Worm (Caenorhabditis elegans): ENCODE results near the gene T23G4.2.

DNA sequence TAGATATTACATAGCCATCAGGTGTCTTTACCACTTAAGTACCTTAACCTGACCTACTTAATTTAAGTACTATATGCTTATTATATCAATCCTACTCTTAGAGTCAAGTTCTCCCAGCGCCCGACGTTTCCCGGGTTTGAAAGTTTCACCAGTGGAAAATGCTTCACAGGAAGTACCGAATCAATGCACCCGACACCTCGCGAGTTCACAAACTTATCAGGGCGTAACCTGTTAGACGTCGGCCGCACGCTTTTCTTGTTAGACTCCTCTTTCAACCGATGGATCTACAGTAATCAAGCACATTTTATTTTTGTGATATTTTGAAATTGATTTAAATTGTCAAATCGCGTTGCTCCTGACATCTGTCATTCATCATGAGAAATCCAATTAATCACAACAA lies 5.9 kb upstream of the T23G4.2 start:
- no peak for TF ChIP-seq unc-62 (GFP tag; optimal IDR thresholded peaks at IDR 0.05)
- no peak for TF ChIP-seq madf-3 (GFP tag; IDR thresholded peaks at IDR 0.05)
- no peak for TF ChIP-seq Y95B8A.8 (GFP tag; IDR thresholded peaks at IDR 0.05)
- no peak for TF ChIP-seq dpl-1 (GFP tag; optimal IDR thresholded peaks at IDR 0.05)
- no peak for TF ChIP-seq lsy-27 (tag; optimal IDR thresholded peaks at IDR 0.05; ENCODE audit: borderline replicate concordance, insufficient read depth)
- no peak for TF ChIP-seq snpc-3.4 (tag; optimal IDR thresholded peaks at IDR 0.05)
- no peak for TF ChIP-seq snpc-4 (GFP tag; optimal IDR thresholded peaks at IDR 0.05)
- peak in 2 of 4 experiments; percentile 54 to 67 for TF ChIP-seq snpc-4 (tag; optimal IDR thresholded peaks at IDR 0.05)
- TF ChIP-seq Y53F4B.3 (GFP tag; IDR thresholded peaks at IDR 0.05): no peak
- TF ChIP-seq sptf-2 (GFP tag; optimal IDR thresholded peaks at IDR 0.05): no peak
- no peak for TF ChIP-seq nfya-1 (tag; optimal IDR thresholded peaks at IDR 0.05; ENCODE audit: borderline replicate concordance, insufficient read depth)
- no peak for TF ChIP-seq ztf-25 (GFP tag; IDR thresholded peaks at IDR 0.05)
- TF ChIP-seq ztf-18 (tag; optimal IDR thresholded peaks at IDR 0.05): no peak

Measured in whole organism, young adult.